Worm (Caenorhabditis elegans) whole organism, early embryonic: ENCODE results near the gene npr-19.

Experiments used
- ceh-36 ChIP-seq: sonication (generic microtip); optimal IDR thresholded peaks from 2 replicates; lab custom pipeline; 2016; ENCODE audit warnings: missing genetic modification characterization, inconsistent platforms, missing compliant biosample characterization
- ets-7 ChIP-seq: sonication (generic microtip); optimal IDR thresholded peaks from 2 replicates; lab custom pipeline; 2016; ENCODE audit warnings: missing genotype, missing genetic modification characterization, missing compliant biosample characterization
- flt-1 ChIP-seq: fragments of 200-800 bp; sonication (Bioruptor generic); IDR thresholded peaks from 2 replicates; pipeline ENCODE4 v1.3.6; 2022; ENCODE audit warnings: missing genetic modification characterization, missing compliant biosample characterization
- hmg-4 ChIP-seq: fragments of 200-800 bp; sonication (Bioruptor generic); optimal IDR thresholded peaks from 2 replicates; lab custom pipeline; 2018; ENCODE audit warnings: mild to moderate bottlenecking, missing genetic modification characterization, missing compliant biosample characterization

DNA sequence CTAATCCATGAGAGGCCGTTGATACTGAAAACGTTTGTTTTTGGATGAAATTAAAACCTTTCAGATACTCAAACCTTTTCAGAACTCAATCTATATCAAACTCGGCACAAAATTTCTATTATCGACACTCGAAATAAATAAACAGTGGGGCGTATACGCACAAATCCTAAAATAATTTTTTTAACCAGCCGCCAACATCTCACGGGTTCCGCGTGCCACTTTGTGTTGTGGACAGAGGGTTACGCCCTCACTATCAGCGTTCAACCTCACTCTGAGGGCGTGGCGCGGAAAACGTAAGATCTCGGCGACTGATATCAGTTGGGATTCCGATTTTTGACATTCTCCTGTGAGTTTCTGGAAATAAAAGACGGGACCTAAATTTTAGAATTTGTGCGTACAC lies 54.1 kb downstream of the npr-19 start:
- no peak for TF ChIP-seq ceh-36 (tag; lab: Kevin White, UChicago)
- no peak for TF ChIP-seq flt-1 (GFP tag; lab: Robert Waterston, UW)
- TF ChIP-seq hmg-4 (GFP tag; lab: Kevin White, UChicago), result no peak
- TF ChIP-seq ets-7 (tag; lab: Kevin White, UChicago), result no peak
